Worm (Caenorhabditis elegans) whole organism, L3 larva: ENCODE results near the gene str-61.

Experiments
- ama-1 ChIP-seq: fragments of 150-350 bp; optimal IDR thresholded peaks from 2 replicates; lab custom pipeline; 2018
- jun-1 ChIP-seq: fragments of 150-350 bp; optimal IDR thresholded peaks from 2 replicates; lab custom pipeline; 2014; ENCODE audit warnings: missing biosample characterization, missing genetic modification reagents, missing genetic modification characterization
- nfya-1 ChIP-seq: sonication (generic microtip); optimal IDR thresholded peaks from 2 replicates; lab custom pipeline; 2017; ENCODE audit warnings: missing genetic modification characterization, mild to moderate bottlenecking, missing compliant biosample characterization, antibody characterized with exemption, moderate library complexity; ENCODE audit not compliant: insufficient read depth
- nhr-67 ChIP-seq: fragments of 150-350 bp; optimal IDR thresholded peaks from 2 replicates; lab custom pipeline; 2014; ENCODE audit warnings: missing biosample characterization, missing genetic modification characterization
- pqm-1 ChIP-seq: fragments of 150-350 bp; optimal IDR thresholded peaks from 2 replicates; lab custom pipeline; 2017; ENCODE audit warnings: missing biosample characterization, missing genetic modification characterization, inconsistent platforms
- unc-39 ChIP-seq: sonication (generic microtip); optimal IDR thresholded peaks from 4 replicates; lab custom pipeline; 2017; ENCODE audit warnings: missing biosample characterization, missing genetic modification characterization

DNA sequence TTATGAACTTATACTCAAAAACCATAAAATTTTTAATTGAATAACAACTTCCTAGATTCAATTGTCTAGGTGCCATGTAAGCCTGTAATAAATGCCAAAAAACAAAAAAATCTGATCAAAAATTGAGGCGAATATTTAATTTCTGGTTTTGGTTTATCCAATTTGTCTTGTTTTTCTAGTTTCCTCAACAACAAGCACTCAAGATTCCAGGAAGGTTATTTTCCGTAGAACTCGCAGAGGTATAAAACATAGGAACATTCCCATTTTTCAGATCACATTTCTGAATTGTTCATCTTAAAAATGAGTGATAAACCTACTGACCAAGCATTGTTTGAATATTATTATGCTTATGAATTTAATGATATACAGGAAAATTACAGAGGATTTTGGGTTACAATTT is 26.1 kb upstream of the str-61 start, which contains the start of gene srw-41:
- TF ChIP-seq unc-39 (tag; lab: Kevin White, UChicago) (no peak), nhr-67 (tag; lab: Kevin White, UChicago) (no peak), ama-1 (no peak), pqm-1 (no peak), nfya-1 (tag; lab: Kevin White, UChicago) (no peak), jun-1 (tag; lab: Kevin White, UChicago) (no peak)
